Fruit fly (Drosophila melanogaster) whole organism, embryonic: ENCODE measurements around the gene AIMP2.

ENCODE experiments used
- Asciz ChIP-seq: fragments of 200-800 bp; sonication (Bioruptor generic); optimal IDR thresholded peaks from 2 replicates; lab custom pipeline; 2017; ENCODE audit warnings: missing biosample characterization, mild to moderate bottlenecking, missing genetic modification characterization, missing genetic modification reagents
- CG10654 ChIP-seq: fragments of 200-800 bp; sonication (Bioruptor generic); optimal IDR thresholded peaks from 2 replicates; lab custom pipeline; 2016; ENCODE audit warnings: missing biosample characterization, missing genetic modification characterization
- CG10959 ChIP-seq: fragments of 200-800 bp; sonication (Bioruptor generic); IDR thresholded peaks from 2 replicates; pipeline ENCODE4 v1.3.6; 2022; ENCODE audit warnings: missing biosample characterization, missing genetic modification characterization
- CG13123 ChIP-seq: fragments of 200-800 bp; sonication (Bioruptor generic); optimal IDR thresholded peaks from 2 replicates; lab custom pipeline; 2016; ENCODE audit warnings: missing biosample characterization, missing genetic modification characterization
- CG14667 ChIP-seq: fragments of 200-800 bp; sonication (Bioruptor generic); IDR thresholded peaks from 2 replicates; pipeline ENCODE4 v1.3.6; 2022; ENCODE audit warnings: missing biosample characterization, missing genetic modification characterization
- CG15514 ChIP-seq: fragments of 200-800 bp; sonication (Bioruptor generic); optimal IDR thresholded peaks from 3 replicates; lab custom pipeline; 2017; ENCODE audit warnings: missing biosample characterization, missing genetic modification characterization, mild to moderate bottlenecking, moderate library complexity, missing genetic modification reagents
- CG16815 ChIP-seq: fragments of 200-800 bp; sonication (Bioruptor generic); optimal IDR thresholded peaks from 3 replicates; lab custom pipeline; 2017; ENCODE audit warnings: missing biosample characterization, mild to moderate bottlenecking, missing genetic modification characterization
- CG17568 ChIP-seq: fragments of 200-800 bp; sonication (Bioruptor generic); optimal IDR thresholded peaks from 2 replicates; lab custom pipeline; 2018; ENCODE audit warnings: missing biosample characterization, mild to moderate bottlenecking, missing genetic modification characterization, moderate library complexity
- CG18599 ChIP-seq: fragments of 200-800 bp; sonication (Bioruptor generic); optimal IDR thresholded peaks from 3 replicates; lab custom pipeline; 2017; ENCODE audit warnings: missing biosample characterization, missing genetic modification characterization, mild to moderate bottlenecking, moderate library complexity, missing genetic modification reagents
- CG2199 ChIP-seq: fragments of 200-800 bp; sonication (Bioruptor generic); IDR thresholded peaks from 3 replicates; pipeline ENCODE4 v1.3.6; 2022; ENCODE audit warnings: missing biosample characterization, missing genetic modification characterization
- CG30020 ChIP-seq: fragments of 200-800 bp; optimal IDR thresholded peaks from 2 replicates; lab custom pipeline; 2019; ENCODE audit warnings: missing biosample characterization, mild to moderate bottlenecking, missing genetic modification characterization, moderate library complexity
- CG3163 ChIP-seq: fragments of 200-800 bp; sonication (Bioruptor generic); optimal IDR thresholded peaks from 3 replicates; lab custom pipeline; 2016; ENCODE audit warnings: missing biosample characterization, missing genetic modification characterization
- CG32767 ChIP-seq: fragments of 200-800 bp; sonication (Bioruptor generic); IDR thresholded peaks from 2 replicates; pipeline ENCODE4 v1.3.6; 2022; ENCODE audit warnings: missing biosample characterization, missing genetic modification characterization
- CG33557 ChIP-seq: fragments of 200-800 bp; sonication (Bioruptor generic); optimal IDR thresholded peaks from 2 replicates; lab custom pipeline; 2019; ENCODE audit warnings: missing biosample characterization, mild to moderate bottlenecking, missing genetic modification characterization, moderate library complexity
- CG3407 ChIP-seq: fragments of 200-800 bp; sonication (Bioruptor generic); optimal IDR thresholded peaks from 2 replicates; lab custom pipeline; 2018; ENCODE audit warnings: missing biosample characterization, mild to moderate bottlenecking, missing genetic modification characterization
- CG4424 ChIP-seq: fragments of 200-800 bp; sonication (Bioruptor generic); optimal IDR thresholded peaks from 3 replicates; lab custom pipeline; 2016; ENCODE audit warnings: missing biosample characterization, missing genetic modification characterization
- CG5180 ChIP-seq: fragments of 200-800 bp; sonication (Bioruptor generic); optimal IDR thresholded peaks from 3 replicates; lab custom pipeline; 2017; ENCODE audit warnings: missing biosample characterization, missing genetic modification characterization, mild to moderate bottlenecking, moderate library complexity, missing genetic modification reagents
- CG7271 ChIP-seq: fragments of 200-800 bp; sonication (Bioruptor generic); optimal IDR thresholded peaks from 2 replicates; lab custom pipeline; 2018; ENCODE audit warnings: missing biosample characterization, mild to moderate bottlenecking, missing genetic modification characterization, moderate library complexity
- CG7357 ChIP-seq: fragments of 200-800 bp; sonication (Bioruptor generic); IDR thresholded peaks from 3 replicates; pipeline ENCODE4 v1.3.6; 2022; ENCODE audit warnings: missing biosample characterization, missing genetic modification characterization
- CG7745 ChIP-seq: fragments of 200-800 bp; sonication (Bioruptor generic); optimal IDR thresholded peaks from 2 replicates; lab custom pipeline; 2018; ENCODE audit warnings: missing biosample characterization, mild to moderate bottlenecking, missing genetic modification characterization, moderate library complexity
- CG8281 ChIP-seq: fragments of 200-800 bp; sonication (Bioruptor generic); optimal IDR thresholded peaks from 2 replicates; lab custom pipeline; 2018; ENCODE audit warnings: missing biosample characterization, mild to moderate bottlenecking, missing genetic modification characterization, moderate library complexity
- CG9215 ChIP-seq: fragments of 200-800 bp; sonication (Bioruptor generic); IDR thresholded peaks from 2 replicates; pipeline ENCODE4 v1.3.6; 2022; ENCODE audit warnings: missing biosample characterization, missing genetic modification characterization
- ERR ChIP-seq: fragments of 200-800 bp; sonication (Bioruptor generic); optimal IDR thresholded peaks from 2 replicates; lab custom pipeline; 2016; ENCODE audit warnings: missing biosample characterization, missing genetic modification characterization
- Gsc ChIP-seq: fragments of 200-800 bp; sonication (Bioruptor generic); IDR thresholded peaks from 2 replicates; pipeline ENCODE4 v1.3.6; 2022; ENCODE audit warnings: missing biosample characterization, missing genetic modification characterization
- HLH54F ChIP-seq: fragments of 200-800 bp; sonication (Bioruptor generic); optimal IDR thresholded peaks from 3 replicates; lab custom pipeline; 2016; ENCODE audit warnings: missing biosample characterization, missing genetic modification characterization
- Hand ChIP-seq: fragments of 200-800 bp; sonication (Bioruptor generic); optimal IDR thresholded peaks from 2 replicates; lab custom pipeline; 2017; ENCODE audit warnings: mild to moderate bottlenecking, missing biosample characterization, missing genetic modification reagents, missing genetic modification characterization
- MTF-1 ChIP-seq: fragments of 200-800 bp; sonication (Bioruptor generic); optimal IDR thresholded peaks from 2 replicates; lab custom pipeline; 2018; ENCODE audit warnings: missing biosample characterization, mild to moderate bottlenecking, missing genetic modification characterization, borderline replicate concordance
- Oaz ChIP-seq: fragments of 200-800 bp; sonication (Bioruptor generic); IDR thresholded peaks from 2 replicates; pipeline ENCODE4 v1.3.6; 2022; ENCODE audit warnings: missing biosample characterization, missing genetic modification characterization
- Ravus ChIP-seq: fragments of 200-800 bp; sonication (Bioruptor generic); IDR thresholded peaks from 2 replicates; pipeline ENCODE4 v1.3.6; 2022; ENCODE audit warnings: missing biosample characterization, missing genetic modification characterization
- Sox100B ChIP-seq: fragments of 200-800 bp; sonication (Bioruptor generic); optimal IDR thresholded peaks from 3 replicates; lab custom pipeline; 2018; ENCODE audit warnings: missing biosample characterization, mild to moderate bottlenecking, missing genetic modification characterization
- Vsx1 ChIP-seq: fragments of 200-800 bp; sonication (Bioruptor generic); optimal IDR thresholded peaks from 2 replicates; lab custom pipeline; 2017; ENCODE audit warnings: missing biosample characterization, mild to moderate bottlenecking, missing genetic modification characterization, missing genetic modification reagents
- YL-1 ChIP-seq: fragments of 200-800 bp; sonication (Bioruptor generic); optimal IDR thresholded peaks from 3 replicates; lab custom pipeline; 2017; ENCODE audit warnings: missing biosample characterization, mild to moderate bottlenecking, missing genetic modification characterization
- dimm ChIP-seq: fragments of 200-800 bp; sonication (Bioruptor generic); IDR thresholded peaks from 2 replicates; pipeline ENCODE4 v1.3.6; 2022; ENCODE audit warnings: missing biosample characterization, missing genetic modification characterization
- dysf ChIP-seq: fragments of 200-800 bp; sonication (Bioruptor generic); IDR thresholded peaks from 3 replicates; pipeline ENCODE4 v1.3.6; 2022; ENCODE audit warnings: missing biosample characterization, missing genetic modification characterization
- ems ChIP-seq: fragments of 200-800 bp; sonication (Bioruptor generic); optimal IDR thresholded peaks from 3 replicates; lab custom pipeline; 2016; ENCODE audit warnings: missing biosample characterization, missing genetic modification characterization
- fd64A ChIP-seq: fragments of 200-800 bp; sonication (Bioruptor generic); optimal IDR thresholded peaks from 3 replicates; lab custom pipeline; 2018; ENCODE audit warnings: missing biosample characterization, mild to moderate bottlenecking, missing genetic modification characterization
- fu2 ChIP-seq: fragments of 200-800 bp; sonication (Bioruptor generic); optimal IDR thresholded peaks from 2 replicates; lab custom pipeline; 2016; ENCODE audit warnings: missing biosample characterization, missing genetic modification characterization
- gcm2 ChIP-seq: fragments of 200-800 bp; sonication (Bioruptor generic); optimal IDR thresholded peaks from 2 replicates; lab custom pipeline; 2016; ENCODE audit warnings: missing biosample characterization, missing genetic modification characterization
- hb ChIP-seq: fragments of 200-800 bp; sonication (Bioruptor generic); IDR thresholded peaks from 3 replicates; pipeline ENCODE4 v1.3.6; 2022; ENCODE audit warnings: missing biosample characterization, missing genetic modification characterization; ENCODE audit not compliant: partially characterized antibody
- her ChIP-seq: fragments of 200-800 bp; sonication (Bioruptor generic); optimal IDR thresholded peaks from 2 replicates; lab custom pipeline; 2016; ENCODE audit warnings: missing biosample characterization, missing genetic modification characterization
- ken ChIP-seq: fragments of 200-800 bp; sonication (Bioruptor generic); IDR thresholded peaks from 3 replicates; pipeline ENCODE4 v1.3.6; 2022; ENCODE audit warnings: missing biosample characterization, missing genetic modification characterization
- klu ChIP-seq: fragments of 200-800 bp; sonication (Bioruptor generic); IDR thresholded peaks from 2 replicates; pipeline ENCODE4 v1.3.6; 2022; ENCODE audit warnings: missing biosample characterization, missing genetic modification characterization
- nmo ChIP-seq: fragments of 200-800 bp; sonication (Bioruptor generic); optimal IDR thresholded peaks from 2 replicates; lab custom pipeline; 2018; ENCODE audit warnings: missing biosample characterization, mild to moderate bottlenecking, missing genetic modification characterization, moderate library complexity
- p53 ChIP-seq: fragments of 200-800 bp; sonication (Bioruptor generic); optimal IDR thresholded peaks from 2 replicates; lab custom pipeline; 2016; ENCODE audit warnings: missing biosample characterization, missing genetic modification characterization
- sisA ChIP-seq: fragments of 200-800 bp; sonication (Bioruptor generic); IDR thresholded peaks from 2 replicates; pipeline ENCODE4 v1.3.6; 2022; ENCODE audit warnings: missing biosample characterization, missing genetic modification characterization
- sna ChIP-seq: fragments of 200-800 bp; sonication (Bioruptor generic); IDR thresholded peaks from 2 replicates; pipeline ENCODE4 v1.3.6; 2022; ENCODE audit warnings: missing biosample characterization, missing genetic modification characterization; ENCODE audit not compliant: partially characterized antibody
- tx ChIP-seq: fragments of 200-800 bp; sonication (Bioruptor generic); optimal IDR thresholded peaks from 2 replicates; lab custom pipeline; 2016; ENCODE audit warnings: missing biosample characterization, missing genetic modification characterization
- vfl ChIP-seq: fragments of 200-800 bp; sonication (Bioruptor generic); optimal IDR thresholded peaks from 2 replicates; lab custom pipeline; 2016; ENCODE audit warnings: missing biosample characterization, missing genetic modification characterization
- yki ChIP-seq: fragments of >200 bp; optimal IDR thresholded peaks from 3 replicates; lab custom pipeline; 2018
- zen ChIP-seq: fragments of 200-800 bp; sonication (Bioruptor generic); optimal IDR thresholded peaks from 3 replicates; lab custom pipeline; 2018; ENCODE audit warnings: missing biosample characterization, mild to moderate bottlenecking, missing genetic modification characterization, moderate library complexity

The AIMP2 gene

dm6 chr3L:15619626-15620247 lies 36.3 kb downstream of the AIMP2 start, which contains the start of gene Phs (continued):
- TF ChIP-seq CG5180 (no peak), Oaz (GFP tag; lab: Robert Waterston, UW) (no peak), klu (GFP tag; lab: Robert Waterston, UW) (peak; percentile 73), Sox100B (peak; percentile 21), p53 (GFP tag; lab: Kevin White, UChicago) (peak; percentile 71), CG7271 (peak; percentile 49), MTF-1 (GFP tag; lab: Kevin White, UChicago) (peak; percentile 79), sna (GFP tag; lab: Robert Waterston, UW) (peak; percentile 14; the same call in 1 of the 2 replicates), Ravus (GFP tag; lab: Robert Waterston, UW) (no peak), CG32767 (no peak), CG15514 (GFP tag; lab: Kevin White, UChicago) (peak; percentile 75), dysf (GFP tag; lab: Robert Waterston, UW) (peak; percentile 70), ken (peak; percentile 94), CG10959 (GFP tag; lab: Robert Waterston, UW) (peak; percentile 55; the same call in 1 of the 2 replicates), sisA (peak; percentile 73), CG9215 (GFP tag; lab: Robert Waterston, UW) (peak; percentile 74), CG33557 (GFP tag; lab: Kevin White, UChicago) (peak; percentile 44), dimm (GFP tag; lab: Robert Waterston, UW) (0 out of 2 replicates have a peak, but pooled peaks have one; percentile 24), ERR (peak; percentile 92), gcm2 (GFP tag; lab: Kevin White, UChicago) (peak; percentile 43), CG3407 (GFP tag; lab: Kevin White, UChicago) (peak; percentile 60), CG30020 (tag; lab: Kevin White, UChicago) (peak; percentile 16), zen (tag; lab: Kevin White, UChicago) (peak; percentile 11), CG8281 (no peak), CG3163 (GFP tag; lab: Kevin White, UChicago) (peak; percentile 74), CG4424 (peak; percentile 83), Hand (no peak), CG7745 (tag; lab: Kevin White, UChicago) (peak; percentile 35), fu2 (GFP tag; lab: Kevin White, UChicago) (peak; percentile 84), CG14667 (GFP tag; lab: Robert Waterston, UW) (0 out of 2 replicates have a peak, but pooled peaks have one; percentile 51), tx (GFP tag; lab: Kevin White, UChicago) (peak; percentile 84), Gsc (GFP tag; lab: Robert Waterston, UW) (no peak), ems (GFP tag; lab: Kevin White, UChicago) (peak; percentile 80), her (GFP tag; lab: Kevin White, UChicago) (peak; percentile 90), CG17568 (GFP tag; lab: Kevin White, UChicago) (peak; percentile 7), CG16815 (peak; percentile 83), CG13123 (GFP tag; lab: Kevin White, UChicago) (peak; percentile 62), CG7357 (GFP tag; lab: Robert Waterston, UW) (0 out of 3 replicates have a peak, but pooled peaks have one; percentile 33), nmo (GFP tag; lab: Kevin White, UChicago) (peak; percentile 36), HLH54F (GFP tag; lab: Kevin White, UChicago) (peak; percentile 93), hb (GFP tag; lab: Robert Waterston, UW) (no peak), Vsx1 (GFP tag; lab: Kevin White, UChicago) (peak; percentile 15), CG10654 (GFP tag; lab: Kevin White, UChicago) (peak; percentile 82), vfl (GFP tag; lab: Kevin White, UChicago) (peak; percentile 90), YL-1 (GFP tag; lab: Kevin White, UChicago) (peak; percentile 77), yki (lab: Kevin White, UChicago) (peak; percentile 44), CG18599 (GFP tag; lab: Kevin White, UChicago) (peak; percentile 83), Asciz (GFP tag; lab: Kevin White, UChicago) (peak; percentile 47), fd64A (GFP tag; lab: Kevin White, UChicago) (peak; percentile 55), CG2199 (GFP tag; lab: Robert Waterston, UW) (peak; percentile 71; the same call in 1 of the 3 replicates)
